Worm (Caenorhabditis elegans) whole organism, mixed stage, embryonic: Measurements from ENCODE around the gene C49C8.6.

ENCODE experiments used
- M03D4.4 ChIP-seq: sonication (generic microtip); optimal IDR thresholded peaks from 2 replicates; lab custom pipeline; 2017; ENCODE audit warnings: mild to moderate bottlenecking, missing genetic modification characterization, missing compliant biosample characterization
- bed-3 ChIP-seq: fragments of 200-800 bp; sonication (Bioruptor generic); optimal IDR thresholded peaks from 3 replicates; lab custom pipeline; 2018; ENCODE audit warnings: mild to moderate bottlenecking, missing genetic modification characterization, moderate library complexity, missing compliant biosample characterization
- blmp-1 ChIP-seq: fragments of 150-350 bp; optimal IDR thresholded peaks from 2 replicates; lab custom pipeline; 2014; ENCODE audit warnings: missing biosample characterization, missing genetic modification characterization
- ceh-39 ChIP-seq: fragments of 150-350 bp; optimal IDR thresholded peaks from 2 replicates; lab custom pipeline; 2014; ENCODE audit warnings: missing biosample characterization, missing genetic modification characterization
- ceh-43 ChIP-seq: fragments of 200-800 bp; sonication (Bioruptor generic); optimal IDR thresholded peaks from 2 replicates; lab custom pipeline; 2018; ENCODE audit warnings: mild to moderate bottlenecking, missing genetic modification characterization, moderate library complexity, missing compliant biosample characterization
- ceh-83 ChIP-seq: fragments of 200-800 bp; sonication (Bioruptor generic); optimal IDR thresholded peaks from 2 replicates; lab custom pipeline; 2018; ENCODE audit warnings: mild to moderate bottlenecking, missing genetic modification characterization, missing compliant biosample characterization
- ces-1 ChIP-seq: fragments of 150-350 bp; optimal IDR thresholded peaks from 2 replicates; lab custom pipeline; 2014; ENCODE audit warnings: missing biosample characterization, missing genetic modification reagents, missing genetic modification characterization
- cnd-1 ChIP-seq: fragments of 200-800 bp; sonication (Bioruptor generic); optimal IDR thresholded peaks from 2 replicates; lab custom pipeline; 2018; ENCODE audit warnings: mild to moderate bottlenecking, missing genetic modification characterization, missing compliant biosample characterization
- drap-1 ChIP-seq: fragments of 200-800 bp; sonication (Bioruptor generic); optimal IDR thresholded peaks from 3 replicates; lab custom pipeline; 2018; ENCODE audit warnings: mild to moderate bottlenecking, missing genetic modification characterization, missing compliant biosample characterization
- elt-1 ChIP-seq: sonication (generic microtip); optimal IDR thresholded peaks from 2 replicates; lab custom pipeline; 2017; ENCODE audit warnings: missing genetic modification characterization, mild to moderate bottlenecking, missing compliant biosample characterization, antibody characterized with exemption, moderate library complexity, borderline replicate concordance; ENCODE audit not compliant: insufficient read depth
- elt-3 ChIP-seq: fragments of 150-350 bp; optimal IDR thresholded peaks from 2 replicates; lab custom pipeline; 2014; ENCODE audit warnings: missing biosample characterization, missing genetic modification characterization
- flh-1 ChIP-seq: fragments of 200-800 bp; sonication (Bioruptor generic); optimal IDR thresholded peaks from 2 replicates; lab custom pipeline; 2018; ENCODE audit warnings: mild to moderate bottlenecking, missing genetic modification characterization, moderate library complexity, missing compliant biosample characterization
- ham-2 ChIP-seq: fragments of 200-800 bp; sonication (Bioruptor generic); optimal IDR thresholded peaks from 2 replicates; lab custom pipeline; 2018; ENCODE audit warnings: mild to moderate bottlenecking, missing genetic modification characterization, missing compliant biosample characterization
- hlh-1 ChIP-seq: fragments of 150-350 bp; optimal IDR thresholded peaks from 2 replicates; lab custom pipeline; 2014; ENCODE audit warnings: missing biosample characterization, missing genetic modification reagents, missing genetic modification characterization
- lin-13 ChIP-seq: fragments of 150-350 bp; optimal IDR thresholded peaks from 2 replicates; lab custom pipeline; 2014; ENCODE audit warnings: missing biosample characterization, missing genetic modification characterization
- lin-32 ChIP-seq: fragments of 200-800 bp; sonication (Bioruptor generic); optimal IDR thresholded peaks from 2 replicates; lab custom pipeline; 2018; ENCODE audit warnings: mild to moderate bottlenecking, missing genetic modification characterization, missing compliant biosample characterization
- lsy-2 ChIP-seq: fragments of 150-350 bp; optimal IDR thresholded peaks from 2 replicates; lab custom pipeline; 2014; ENCODE audit warnings: missing biosample characterization, missing genetic modification characterization
- mab-5 ChIP-seq: fragments of 150-350 bp; optimal IDR thresholded peaks from 2 replicates; lab custom pipeline; 2014; ENCODE audit warnings: missing biosample characterization, missing genetic modification characterization
- mep-1 ChIP-seq: fragments of 150-350 bp; optimal IDR thresholded peaks from 2 replicates; lab custom pipeline; 2017; ENCODE audit warnings: missing biosample characterization, missing genetic modification reagents, missing genetic modification characterization, inconsistent platforms
- mls-2 ChIP-seq: sonication (generic microtip); optimal IDR thresholded peaks from 2 replicates; lab custom pipeline; 2016; ENCODE audit warnings: mild to moderate bottlenecking, missing genetic modification characterization, moderate library complexity, missing compliant biosample characterization
- nhr-12 ChIP-seq: fragments of 150-350 bp; optimal IDR thresholded peaks from 2 replicates; lab custom pipeline; 2014; ENCODE audit warnings: missing biosample characterization, missing genetic modification characterization
- nhr-2 ChIP-seq: fragments of 150-350 bp; optimal IDR thresholded peaks from 2 replicates; lab custom pipeline; 2014; ENCODE audit warnings: missing biosample characterization, missing genetic modification characterization
- nhr-237 ChIP-seq: fragments of 150-350 bp; optimal IDR thresholded peaks from 2 replicates; lab custom pipeline; 2014; ENCODE audit warnings: missing biosample characterization, missing genetic modification characterization
- nhr-76 ChIP-seq: sonication (generic microtip); optimal IDR thresholded peaks from 2 replicates; lab custom pipeline; 2017; ENCODE audit warnings: missing biosample characterization, missing genetic modification characterization
- pha-4 ChIP-seq: fragments of 150-350 bp; optimal IDR thresholded peaks from 2 replicates; lab custom pipeline; 2018; ENCODE audit warnings: missing biosample characterization, missing genetic modification reagents, missing genetic modification characterization
- sem-2 ChIP-seq: fragments of 200-800 bp; sonication (Bioruptor generic); optimal IDR thresholded peaks from 2 replicates; lab custom pipeline; 2018; ENCODE audit warnings: mild to moderate bottlenecking, missing genetic modification characterization, missing compliant biosample characterization
- snpc-4 ChIP-seq: fragments of 150-350 bp; optimal IDR thresholded peaks from 2 replicates; lab custom pipeline; 2014; ENCODE audit warnings: missing biosample characterization, missing genetic modification characterization
- sptf-1 ChIP-seq: sonication (generic microtip); optimal IDR thresholded peaks from 2 replicates; lab custom pipeline; 2017; ENCODE audit warnings: mild to moderate bottlenecking, missing genetic modification characterization, moderate library complexity, missing compliant biosample characterization
- tbx-8 ChIP-seq: fragments of 200-800 bp; sonication (Bioruptor generic); optimal IDR thresholded peaks from 2 replicates; lab custom pipeline; 2018; ENCODE audit warnings: mild to moderate bottlenecking, missing genetic modification characterization, moderate library complexity, missing compliant biosample characterization
- unc-120 ChIP-seq: sonication (generic microtip); optimal IDR thresholded peaks from 2 replicates; lab custom pipeline; 2017; ENCODE audit warnings: missing genetic modification characterization, missing compliant biosample characterization; ENCODE audit not compliant: poor library complexity, severe bottlenecking
- unc-39 ChIP-seq: fragments of 150-350 bp; optimal IDR thresholded peaks from 2 replicates; lab custom pipeline; 2014; ENCODE audit warnings: missing biosample characterization, missing genetic modification characterization
- unc-62 ChIP-seq: fragments of 150-350 bp; optimal IDR thresholded peaks from 2 replicates; lab custom pipeline; 2014; ENCODE audit warnings: missing biosample characterization, missing genetic modification reagents, missing genetic modification characterization
- zip-8 ChIP-seq: fragments of 150-350 bp; optimal IDR thresholded peaks from 2 replicates; lab custom pipeline; 2014; ENCODE audit warnings: missing biosample characterization, missing genetic modification characterization
- ztf-11 ChIP-seq: fragments of 150-350 bp; optimal IDR thresholded peaks from 2 replicates; lab custom pipeline; 2014; ENCODE audit warnings: missing biosample characterization, missing genetic modification characterization

C49C8.6 gene

ce11 chrIV:8686966-8687365, 28.9 kb upstream of the C49C8.6 start:
- no peak for TF ChIP-seq sptf-1 (tag; lab: Kevin White, UChicago)
- no peak for TF ChIP-seq blmp-1 (tag; lab: Kevin White, UChicago)
- TF ChIP-seq nhr-237 (tag; lab: Kevin White, UChicago) = no peak
- no peak for TF ChIP-seq elt-1 (tag; lab: Kevin White, UChicago)
- TF ChIP-seq M03D4.4 (tag; lab: Kevin White, UChicago) = no peak
- no peak for TF ChIP-seq elt-3
- TF ChIP-seq nhr-2 (tag; lab: Kevin White, UChicago) = no peak
- TF ChIP-seq tbx-8 (GFP tag; lab: Kevin White, UChicago) = no peak
- no peak for TF ChIP-seq nhr-76
- TF ChIP-seq unc-62 (GFP tag; lab: Kevin White, UChicago) = no peak
- no peak for TF ChIP-seq lsy-2 (tag; lab: Kevin White, UChicago)
- TF ChIP-seq, all 35 proteins: peak for 0

- TF ChIP-seq nhr-237 (tag; lab: Kevin White, UChicago) (no peak), nhr-2 (tag; lab: Kevin White, UChicago) (no peak), pha-4 (tag; lab: Kevin White, UChicago) (no peak), sptf-1 (tag; lab: Kevin White, UChicago) (no peak)
Observed at ce11 chrIV:8686510-8686909, 28.5 kb upstream of the C49C8.6 start, which contains the start of gene pole-2. Gene pole-2, minus strand, starts transcription at chrIV:8686610.

- TF ChIP-seq nhr-2 (tag; lab: Kevin White, UChicago) (no peak), mab-5 (tag; lab: Kevin White, UChicago) (no peak), lin-32 (GFP tag; lab: Kevin White, UChicago) (no peak), lin-13 (tag; lab: Kevin White, UChicago) (no peak), mep-1 (tag; lab: Kevin White, UChicago) (no peak), bed-3 (GFP tag; lab: Kevin White, UChicago) (no peak), tbx-8 (GFP tag; lab: Kevin White, UChicago) (no peak), unc-120 (tag; lab: Kevin White, UChicago) (no peak), flh-1 (GFP tag; lab: Kevin White, UChicago) (no peak), zip-8 (tag; lab: Kevin White, UChicago) (no peak), cnd-1 (no peak), ztf-11 (tag; lab: Kevin White, UChicago) (no peak), elt-3 (no peak), ceh-43 (GFP tag; lab: Kevin White, UChicago) (no peak), ham-2 (no peak), hlh-1 (no peak), sem-2 (GFP tag; lab: Kevin White, UChicago) (no peak), ceh-39 (tag; lab: Kevin White, UChicago) (no peak)
Observed at ce11 chrIV:8679225-8679624, 21.2 kb upstream of the C49C8.6 start, which contains the start of gene nlp-60. Gene nlp-60, minus strand, starts transcription at chrIV:8679325.

- TF ChIP-seq sptf-1 (tag; lab: Kevin White, UChicago) (no peak), nhr-2 (tag; lab: Kevin White, UChicago) (no peak), lin-32 (GFP tag; lab: Kevin White, UChicago) (no peak), pha-4 (tag; lab: Kevin White, UChicago) (no peak), drap-1 (no peak), tbx-8 (GFP tag; lab: Kevin White, UChicago) (no peak), unc-39 (tag; lab: Kevin White, UChicago) (no peak), elt-3 (no peak), lin-13 (tag; lab: Kevin White, UChicago) (no peak), ceh-83 (no peak)
Observed at ce11 chrIV:8677303-8677702, 19.3 kb upstream of the C49C8.6 start, which contains the start of gene F08B4.8. Gene F08B4.8, plus strand, starts transcription at chrIV:8677603.

ce11 chrIV:8673733-8674375, 15.8 kb upstream of the C49C8.6 start:
- TF ChIP-seq ham-2 = no peak
- no peak for TF ChIP-seq ces-1 (GFP tag; lab: Kevin White, UChicago)
- no peak for TF ChIP-seq blmp-1 (tag; lab: Kevin White, UChicago)
- TF ChIP-seq snpc-4 = no peak
- TF ChIP-seq mep-1 (tag; lab: Kevin White, UChicago) = no peak
- no peak for TF ChIP-seq ceh-43 (GFP tag; lab: Kevin White, UChicago)
- no peak for TF ChIP-seq M03D4.4 (tag; lab: Kevin White, UChicago)
- no peak for TF ChIP-seq unc-39 (tag; lab: Kevin White, UChicago)
- no peak for TF ChIP-seq mls-2 (tag; lab: Kevin White, UChicago)
- no peak for TF ChIP-seq sptf-1 (tag; lab: Kevin White, UChicago)
- TF ChIP-seq nhr-76 = no peak
- TF ChIP-seq elt-3 = no peak
- no peak for TF ChIP-seq mab-5 (tag; lab: Kevin White, UChicago)
- TF ChIP-seq ztf-11 (tag; lab: Kevin White, UChicago) = no peak
- TF ChIP-seq hlh-1 = no peak
- no peak for TF ChIP-seq lsy-2 (tag; lab: Kevin White, UChicago)
- no peak for TF ChIP-seq nhr-12 (tag; lab: Kevin White, UChicago)
- TF ChIP-seq ceh-39 (tag; lab: Kevin White, UChicago) = no peak
- TF ChIP-seq lin-32 (GFP tag; lab: Kevin White, UChicago) = no peak
